Fruit fly (Drosophila melanogaster) whole organism, embryonic: Measurements from ENCODE around the gene Ns1.

ENCODE experiments used
- Adf1 ChIP-seq: fragments of 200-800 bp; sonication (Bioruptor generic); IDR thresholded peaks from 2 replicates; pipeline ENCODE4 v1.3.6; 2022; ENCODE audit warnings: missing biosample characterization, missing genetic modification characterization
- Atf6 ChIP-seq: fragments of 200-800 bp; sonication (Bioruptor generic); IDR thresholded peaks from 2 replicates; pipeline ENCODE4 v1.3.6; 2022; ENCODE audit warnings: missing biosample characterization, missing genetic modification characterization
- CG10543 ChIP-seq: fragments of 200-800 bp; sonication (Bioruptor generic); optimal IDR thresholded peaks from 3 replicates; lab custom pipeline; 2017; ENCODE audit warnings: missing biosample characterization, mild to moderate bottlenecking, missing genetic modification characterization, moderate library complexity
- CG12155 ChIP-seq: fragments of 200-800 bp; sonication (Bioruptor generic); optimal IDR thresholded peaks from 3 replicates; lab custom pipeline; 2016; ENCODE audit warnings: missing biosample characterization, missing genetic modification characterization
- CG12391 ChIP-seq: fragments of 200-800 bp; sonication (Bioruptor generic); optimal IDR thresholded peaks from 3 replicates; lab custom pipeline; 2018; ENCODE audit warnings: missing biosample characterization, mild to moderate bottlenecking, missing genetic modification characterization, moderate library complexity
- CG12769 ChIP-seq: fragments of 200-800 bp; sonication (Bioruptor generic); optimal IDR thresholded peaks from 2 replicates; lab custom pipeline; 2019; ENCODE audit warnings: missing biosample characterization, mild to moderate bottlenecking, missing genetic modification characterization, moderate library complexity
- CG12942 ChIP-seq: fragments of 200-800 bp; sonication (Bioruptor generic); optimal IDR thresholded peaks from 3 replicates; lab custom pipeline; 2016; ENCODE audit warnings: missing biosample characterization, missing genetic modification characterization
- CG15269 ChIP-seq: fragments of 200-800 bp; sonication (Bioruptor generic); optimal IDR thresholded peaks from 2 replicates; lab custom pipeline; 2018; ENCODE audit warnings: missing biosample characterization, mild to moderate bottlenecking, missing genetic modification characterization, moderate library complexity
- CG2889 ChIP-seq: fragments of 200-800 bp; sonication (Bioruptor generic); IDR thresholded peaks from 3 replicates; pipeline ENCODE4 v1.3.6; 2022; ENCODE audit warnings: missing biosample characterization, missing genetic modification characterization
- CG3163 ChIP-seq: fragments of 200-800 bp; sonication (Bioruptor generic); optimal IDR thresholded peaks from 3 replicates; lab custom pipeline; 2016; ENCODE audit warnings: missing biosample characterization, missing genetic modification characterization
- CG32532 ChIP-seq: fragments of 200-800 bp; sonication (Bioruptor generic); IDR thresholded peaks from 2 replicates; pipeline ENCODE4 v1.3.6; 2022; ENCODE audit warnings: missing biosample characterization, missing genetic modification characterization
- CG32767 ChIP-seq: fragments of 200-800 bp; sonication (Bioruptor generic); IDR thresholded peaks from 2 replicates; pipeline ENCODE4 v1.3.6; 2022; ENCODE audit warnings: missing biosample characterization, missing genetic modification characterization
- CG3726 ChIP-seq: fragments of 200-800 bp; sonication (Bioruptor generic); IDR thresholded peaks from 3 replicates; pipeline ENCODE4, ENCODE4 v1.3.6; 2022; ENCODE audit warnings: missing biosample characterization, missing genetic modification characterization
- CG43689 ChIP-seq: fragments of 200-800 bp; sonication (Bioruptor generic); IDR thresholded peaks from 2 replicates; pipeline ENCODE4 v1.3.6; 2022; ENCODE audit warnings: missing biosample characterization, missing genetic modification characterization
- CG6683 ChIP-seq: fragments of 200-800 bp; sonication (Bioruptor generic); optimal IDR thresholded peaks from 2 replicates; lab custom pipeline; 2017; ENCODE audit warnings: missing biosample characterization, mild to moderate bottlenecking, missing genetic modification characterization, missing genetic modification reagents
- CG8290 ChIP-seq, 3 experiments: fragments of 200-800 bp; sonication (Bioruptor generic); optimal IDR thresholded peaks; 2 replicates each; lab custom pipeline; 2016 to 2019; ENCODE audit warnings: missing biosample characterization in 3 of 3, missing genetic modification characterization in 3 of 3, mild to moderate bottlenecking in 2 of 3, moderate library complexity in 1 of 3
- Dad ChIP-seq: fragments of 200-800 bp; sonication (Bioruptor generic); optimal IDR thresholded peaks from 3 replicates; lab custom pipeline; 2016; ENCODE audit warnings: missing biosample characterization, missing genetic modification characterization
- Fer2 ChIP-seq: fragments of 200-800 bp; sonication (Bioruptor generic); optimal IDR thresholded peaks from 2 replicates; lab custom pipeline; 2018; ENCODE audit warnings: missing biosample characterization, mild to moderate bottlenecking, missing genetic modification characterization, moderate library complexity
- H2.0 ChIP-seq: fragments of 200-800 bp; sonication (Bioruptor generic); IDR thresholded peaks from 2 replicates; pipeline ENCODE4 v1.3.6; 2022; ENCODE audit warnings: missing biosample characterization, missing genetic modification characterization
- Hsf ChIP-seq: fragments of 200-800 bp; sonication (Bioruptor generic); optimal IDR thresholded peaks from 3 replicates; lab custom pipeline; 2016; ENCODE audit warnings: missing biosample characterization, missing genetic modification characterization
- Lim3 ChIP-seq: fragments of 200-800 bp; sonication (Bioruptor generic); IDR thresholded peaks from 2 replicates; pipeline ENCODE4 v1.3.6; 2022; ENCODE audit warnings: missing biosample characterization, missing genetic modification characterization
- Med ChIP-seq: fragments of 200-800 bp; sonication (Bioruptor generic); peaks from one replicate; lab custom pipeline; 2016; ENCODE audit warnings: missing biosample characterization, missing genetic modification characterization, mild to moderate bottlenecking, inconsistent platforms, moderate library complexity
- Meics ChIP-seq: fragments of 200-800 bp; sonication (Bioruptor generic); optimal IDR thresholded peaks from 2 replicates; lab custom pipeline; 2017; ENCODE audit warnings: missing biosample characterization, mild to moderate bottlenecking, missing genetic modification characterization
- Nf-YA ChIP-seq: fragments of 200-800 bp; sonication (Bioruptor generic); IDR thresholded peaks from 2 replicates; pipeline ENCODE4 v1.3.6; 2022; ENCODE audit warnings: missing biosample characterization, missing genetic modification characterization
- Tbp ChIP-seq: fragments of >200 bp; optimal IDR thresholded peaks from 2 replicates; lab custom pipeline; 2018; ENCODE audit warnings: missing biosample characterization, missing genetic modification characterization
- abd-A ChIP-seq: fragments of 200-800 bp; sonication (Bioruptor generic); optimal IDR thresholded peaks from 3 replicates; lab custom pipeline; 2019; ENCODE audit warnings: missing biosample characterization, mild to moderate bottlenecking, missing genetic modification characterization, moderate library complexity
- amos ChIP-seq: fragments of 200-800 bp; sonication (Bioruptor generic); IDR thresholded peaks from 2 replicates; pipeline ENCODE4 v1.3.6; 2022; ENCODE audit warnings: missing biosample characterization, missing genetic modification characterization; ENCODE audit not compliant: partially characterized antibody
- aop ChIP-seq: fragments of 200-800 bp; sonication (Bioruptor generic); IDR thresholded peaks from 2 replicates; pipeline ENCODE4 v1.3.6; 2022; ENCODE audit warnings: missing biosample characterization, missing genetic modification characterization
- btn ChIP-seq: fragments of 200-800 bp; sonication (Bioruptor generic); optimal IDR thresholded peaks from 2 replicates; lab custom pipeline; 2016; ENCODE audit warnings: missing biosample characterization, missing genetic modification characterization
- chinmo ChIP-seq: fragments of 200-800 bp; sonication (Bioruptor generic); IDR thresholded peaks from 4 replicates; pipeline ENCODE4 v1.3.6; 2022; ENCODE audit warnings: missing biosample characterization, missing genetic modification characterization; ENCODE audit not compliant: partially characterized antibody
- chm ChIP-seq: fragments of 200-800 bp; sonication (Bioruptor generic); IDR thresholded peaks from 2 replicates; pipeline ENCODE4 v1.3.6; 2022; ENCODE audit warnings: missing biosample characterization, missing genetic modification characterization
- crol ChIP-seq: fragments of 200-800 bp; sonication (Bioruptor generic); IDR thresholded peaks from 2 replicates; pipeline ENCODE4 v1.3.6; 2022; ENCODE audit warnings: missing biosample characterization, missing genetic modification characterization
- exex ChIP-seq: fragments of 200-800 bp; sonication (Bioruptor generic); optimal IDR thresholded peaks from 4 replicates; lab custom pipeline; 2018; ENCODE audit warnings: missing biosample characterization, mild to moderate bottlenecking, missing genetic modification characterization, moderate library complexity
- eyg ChIP-seq: fragments of 200-800 bp; sonication (Bioruptor generic); optimal IDR thresholded peaks from 3 replicates; lab custom pipeline; 2016; ENCODE audit warnings: missing biosample characterization, missing genetic modification characterization
- gce ChIP-seq: fragments of 200-800 bp; sonication (Bioruptor generic); IDR thresholded peaks from 3 replicates; pipeline ENCODE4 v1.3.6; 2022; ENCODE audit warnings: missing biosample characterization, missing genetic modification characterization
- insv ChIP-seq, 2 experiments: fragments of 200-800 bp; sonication (Bioruptor generic); optimal IDR thresholded peaks; 3 replicates each; lab custom pipeline; 2016 to 2018; ENCODE audit warnings: missing biosample characterization in 2 of 2, missing genetic modification characterization in 2 of 2
- kah ChIP-seq: fragments of 200-800 bp; sonication (Bioruptor generic); optimal IDR thresholded peaks from 2 replicates; lab custom pipeline; 2018; ENCODE audit warnings: missing biosample characterization, mild to moderate bottlenecking, missing genetic modification characterization
- kay ChIP-seq: fragments of 200-800 bp; sonication (Bioruptor generic); optimal IDR thresholded peaks from 2 replicates; lab custom pipeline; 2016; ENCODE audit warnings: missing biosample characterization, missing genetic modification characterization
- mirr ChIP-seq: fragments of 200-800 bp; sonication (Bioruptor generic); optimal IDR thresholded peaks from 3 replicates; lab custom pipeline; 2018; ENCODE audit warnings: missing biosample characterization, mild to moderate bottlenecking, missing genetic modification characterization
- otp ChIP-seq: fragments of 200-800 bp; sonication (Bioruptor generic); IDR thresholded peaks from 3 replicates; pipeline ENCODE4, ENCODE4 v1.3.6; 2022; ENCODE audit warnings: missing biosample characterization, missing genetic modification characterization
- repo ChIP-seq: fragments of 200-800 bp; sonication (Bioruptor generic); optimal IDR thresholded peaks from 2 replicates; lab custom pipeline; 2016; ENCODE audit warnings: missing biosample characterization, missing genetic modification characterization
- sd ChIP-seq: fragments of 200-800 bp; sonication (Bioruptor generic); optimal IDR thresholded peaks from 3 replicates; lab custom pipeline; 2018; ENCODE audit warnings: missing biosample characterization, mild to moderate bottlenecking, missing genetic modification characterization, moderate library complexity
- so ChIP-seq: fragments of 200-800 bp; sonication (Bioruptor generic); IDR thresholded peaks from 3 replicates; pipeline ENCODE4 v1.3.6; 2022; ENCODE audit warnings: missing biosample characterization, missing genetic modification characterization
- stwl ChIP-seq: fragments of 200-800 bp; sonication (Bioruptor generic); optimal IDR thresholded peaks from 3 replicates; lab custom pipeline; 2018; ENCODE audit warnings: missing biosample characterization, mild to moderate bottlenecking, missing genetic modification characterization, moderate library complexity
- sug ChIP-seq: fragments of 200-800 bp; optimal IDR thresholded peaks from 2 replicates; lab custom pipeline; 2019; ENCODE audit warnings: missing biosample characterization, mild to moderate bottlenecking, missing genetic modification characterization, moderate library complexity
- trem ChIP-seq: fragments of 200-800 bp; optimal IDR thresholded peaks from 3 replicates; lab custom pipeline; 2019; ENCODE audit warnings: missing biosample characterization, mild to moderate bottlenecking, missing genetic modification characterization, moderate library complexity
- unpg ChIP-seq: fragments of 200-800 bp; sonication (Bioruptor generic); optimal IDR thresholded peaks from 3 replicates; lab custom pipeline; 2018; ENCODE audit warnings: missing biosample characterization, mild to moderate bottlenecking, missing genetic modification characterization, moderate library complexity
- usp ChIP-seq: fragments of >200 bp; optimal IDR thresholded peaks from 2 replicates; lab custom pipeline; 2017; ENCODE audit warnings: missing biosample characterization, missing genetic modification characterization
- vnd ChIP-seq: fragments of 200-800 bp; sonication (Bioruptor generic); IDR thresholded peaks from 3 replicates; pipeline ENCODE4 v1.3.6; 2022; ENCODE audit warnings: missing biosample characterization, missing genetic modification characterization; ENCODE audit not compliant: partially characterized antibody
- vvl ChIP-seq: fragments of 200-800 bp; sonication (Bioruptor generic); IDR thresholded peaks from 2 replicates; pipeline ENCODE4 v1.3.6; 2022; ENCODE audit warnings: missing biosample characterization, missing genetic modification characterization
- zen2 ChIP-seq: fragments of 200-800 bp; sonication (Bioruptor generic); IDR thresholded peaks from 3 replicates; pipeline ENCODE4 v1.3.6; 2022; ENCODE audit warnings: missing biosample characterization, missing genetic modification characterization; ENCODE audit not compliant: partially characterized antibody

Gene Ns1

dm6 chr3R:17059811-17060169 lies 12.7 kb downstream of the Ns1 start:
- TF ChIP-seq Dad (GFP tag; lab: Kevin White, UChicago): no peak
- TF ChIP-seq CG15269: no peak
- peak; percentile 44 for TF ChIP-seq abd-A (tag; lab: Kevin White, UChicago)
- TF ChIP-seq insv (GFP tag; optimal IDR thresholded peaks at IDR 0.05; lab: Kevin White, UChicago): no peak
- no peak for TF ChIP-seq CG32532 (GFP tag; lab: Robert Waterston, UW)
- no peak for TF ChIP-seq CG2889 (GFP tag; lab: Robert Waterston, UW)
- no peak for TF ChIP-seq CG3726 (GFP tag; lab: Robert Waterston, UW)
- peak; percentile 59 for TF ChIP-seq Adf1 (GFP tag; lab: Robert Waterston, UW)
- no peak for TF ChIP-seq kah (GFP tag; lab: Kevin White, UChicago)
- TF ChIP-seq so (GFP tag; lab: Robert Waterston, UW): peak; percentile 40; the same call in 1 of the 3 replicates
- TF ChIP-seq mirr (GFP tag; lab: Kevin White, UChicago): peak; percentile 14
- TF ChIP-seq aop (GFP tag; lab: Robert Waterston, UW): no peak
- TF ChIP-seq CG12391: no peak
- peak; percentile 59 for TF ChIP-seq sug
- TF ChIP-seq CG10543 (GFP tag; lab: Kevin White, UChicago): peak; percentile 37
- peak; percentile 49 for TF ChIP-seq CG12769 (tag; lab: Kevin White, UChicago)
- no peak for TF ChIP-seq trem (tag; lab: Kevin White, UChicago)
- TF ChIP-seq repo (GFP tag; lab: Kevin White, UChicago): no peak
- TF ChIP-seq Fer2 (tag; lab: Kevin White, UChicago): no peak
- no peak for TF ChIP-seq stwl (tag; lab: Kevin White, UChicago)
- TF ChIP-seq CG12942 (GFP tag; lab: Kevin White, UChicago): no peak
- TF ChIP-seq amos (GFP tag; lab: Robert Waterston, UW): peak; percentile 20; the same call in 1 of the 2 replicates
- TF ChIP-seq CG8290 (GFP tag; optimal IDR thresholded peaks at IDR 0.05; lab: Kevin White, UChicago): no peak
- TF ChIP-seq CG8290 (tag; optimal IDR thresholded peaks at IDR 0.05; lab: Kevin White, UChicago): peak in 1 of 2 experiments; percentile 53
- TF ChIP-seq vnd: no peak
- TF ChIP-seq Atf6 (GFP tag; lab: Robert Waterston, UW): peak; percentile 47; the same call in 1 of the 2 replicates
- 0 out of 3 replicates have a peak, but pooled peaks have one; percentile 10 for TF ChIP-seq gce (GFP tag; lab: Robert Waterston, UW)
- peak; percentile 90 for TF ChIP-seq Med
- TF ChIP-seq zen2 (GFP tag; lab: Robert Waterston, UW): no peak
- no peak for TF ChIP-seq CG6683 (GFP tag; lab: Kevin White, UChicago)
- 0 out of 3 replicates have a peak, but pooled peaks have one; percentile 25 for TF ChIP-seq otp (GFP tag; lab: Robert Waterston, UW)
- no peak for TF ChIP-seq CG3163 (GFP tag; lab: Kevin White, UChicago)
- no peak for TF ChIP-seq Lim3 (GFP tag; lab: Robert Waterston, UW)
- peak; percentile 91 for TF ChIP-seq sd (tag; lab: Kevin White, UChicago)
- no peak for TF ChIP-seq btn (GFP tag; lab: Kevin White, UChicago)
- TF ChIP-seq CG12155: no peak
- TF ChIP-seq usp (GFP tag; lab: Kevin White, UChicago): no peak
- TF ChIP-seq vvl (GFP tag; lab: Robert Waterston, UW): peak; percentile 20; the same call in 1 of the 2 replicates
- no peak for TF ChIP-seq eyg (GFP tag; lab: Kevin White, UChicago)
- no peak for TF ChIP-seq Tbp (GFP tag; lab: Kevin White, UChicago)
- no peak for TF ChIP-seq CG43689 (GFP tag; lab: Robert Waterston, UW)
- no peak for TF ChIP-seq kay (GFP tag; lab: Kevin White, UChicago)
- peak; percentile 57 for TF ChIP-seq exex (tag; lab: Kevin White, UChicago)
- no peak for TF ChIP-seq H2.0
- no peak for TF ChIP-seq Nf-YA (GFP tag; lab: Robert Waterston, UW)
- TF ChIP-seq chm (GFP tag; lab: Robert Waterston, UW): 0 out of 2 replicates have a peak, but pooled peaks have one; percentile 17
- TF ChIP-seq Meics (GFP tag; lab: Kevin White, UChicago): no peak
- TF ChIP-seq CG32767 (GFP tag; lab: Robert Waterston, UW): no peak
- TF ChIP-seq chinmo (GFP tag; lab: Robert Waterston, UW): peak; percentile 65; the same call in 1 of the 4 replicates
- peak; percentile 63 for TF ChIP-seq crol
- no peak for TF ChIP-seq unpg (GFP tag; lab: Kevin White, UChicago)
- TF ChIP-seq Hsf (GFP tag; lab: Kevin White, UChicago): no peak
